Worm (Caenorhabditis elegans) whole organism, mixed stage, embryonic: ENCODE measurements around the gene pqn-80.

Experiments used
- M03D4.4 ChIP-seq: sonication (generic microtip); optimal IDR thresholded peaks from 2 replicates; lab custom pipeline; 2017; ENCODE audit warnings: mild to moderate bottlenecking, missing genetic modification characterization, missing compliant biosample characterization
- bed-3 ChIP-seq: fragments of 200-800 bp; sonication (Bioruptor generic); optimal IDR thresholded peaks from 3 replicates; lab custom pipeline; 2018; ENCODE audit warnings: mild to moderate bottlenecking, missing genetic modification characterization, moderate library complexity, missing compliant biosample characterization
- blmp-1 ChIP-seq: fragments of 150-350 bp; optimal IDR thresholded peaks from 2 replicates; lab custom pipeline; 2014; ENCODE audit warnings: missing biosample characterization, missing genetic modification characterization
- ceh-39 ChIP-seq: fragments of 150-350 bp; optimal IDR thresholded peaks from 2 replicates; lab custom pipeline; 2014; ENCODE audit warnings: missing biosample characterization, missing genetic modification characterization
- ceh-43 ChIP-seq: fragments of 200-800 bp; sonication (Bioruptor generic); optimal IDR thresholded peaks from 2 replicates; lab custom pipeline; 2018; ENCODE audit warnings: mild to moderate bottlenecking, missing genetic modification characterization, moderate library complexity, missing compliant biosample characterization
- ceh-83 ChIP-seq: fragments of 200-800 bp; sonication (Bioruptor generic); optimal IDR thresholded peaks from 2 replicates; lab custom pipeline; 2018; ENCODE audit warnings: mild to moderate bottlenecking, missing genetic modification characterization, missing compliant biosample characterization
- ces-1 ChIP-seq: fragments of 150-350 bp; optimal IDR thresholded peaks from 2 replicates; lab custom pipeline; 2014; ENCODE audit warnings: missing biosample characterization, missing genetic modification reagents, missing genetic modification characterization
- cnd-1 ChIP-seq: fragments of 200-800 bp; sonication (Bioruptor generic); optimal IDR thresholded peaks from 2 replicates; lab custom pipeline; 2018; ENCODE audit warnings: mild to moderate bottlenecking, missing genetic modification characterization, missing compliant biosample characterization
- drap-1 ChIP-seq: fragments of 200-800 bp; sonication (Bioruptor generic); optimal IDR thresholded peaks from 3 replicates; lab custom pipeline; 2018; ENCODE audit warnings: mild to moderate bottlenecking, missing genetic modification characterization, missing compliant biosample characterization
- elt-1 ChIP-seq: sonication (generic microtip); optimal IDR thresholded peaks from 2 replicates; lab custom pipeline; 2017; ENCODE audit warnings: missing genetic modification characterization, mild to moderate bottlenecking, missing compliant biosample characterization, antibody characterized with exemption, moderate library complexity, borderline replicate concordance; ENCODE audit not compliant: insufficient read depth
- elt-3 ChIP-seq: fragments of 150-350 bp; optimal IDR thresholded peaks from 2 replicates; lab custom pipeline; 2014; ENCODE audit warnings: missing biosample characterization, missing genetic modification characterization
- flh-1 ChIP-seq: fragments of 200-800 bp; sonication (Bioruptor generic); optimal IDR thresholded peaks from 2 replicates; lab custom pipeline; 2018; ENCODE audit warnings: mild to moderate bottlenecking, missing genetic modification characterization, moderate library complexity, missing compliant biosample characterization
- ham-2 ChIP-seq: fragments of 200-800 bp; sonication (Bioruptor generic); optimal IDR thresholded peaks from 2 replicates; lab custom pipeline; 2018; ENCODE audit warnings: mild to moderate bottlenecking, missing genetic modification characterization, missing compliant biosample characterization
- hlh-1 ChIP-seq: fragments of 150-350 bp; optimal IDR thresholded peaks from 2 replicates; lab custom pipeline; 2014; ENCODE audit warnings: missing biosample characterization, missing genetic modification reagents, missing genetic modification characterization
- lin-13 ChIP-seq: fragments of 150-350 bp; optimal IDR thresholded peaks from 2 replicates; lab custom pipeline; 2014; ENCODE audit warnings: missing biosample characterization, missing genetic modification characterization
- lin-32 ChIP-seq: fragments of 200-800 bp; sonication (Bioruptor generic); optimal IDR thresholded peaks from 2 replicates; lab custom pipeline; 2018; ENCODE audit warnings: mild to moderate bottlenecking, missing genetic modification characterization, missing compliant biosample characterization
- lsy-2 ChIP-seq: fragments of 150-350 bp; optimal IDR thresholded peaks from 2 replicates; lab custom pipeline; 2014; ENCODE audit warnings: missing biosample characterization, missing genetic modification characterization
- mab-5 ChIP-seq: fragments of 150-350 bp; optimal IDR thresholded peaks from 2 replicates; lab custom pipeline; 2014; ENCODE audit warnings: missing biosample characterization, missing genetic modification characterization
- mep-1 ChIP-seq: fragments of 150-350 bp; optimal IDR thresholded peaks from 2 replicates; lab custom pipeline; 2017; ENCODE audit warnings: missing biosample characterization, missing genetic modification reagents, missing genetic modification characterization, inconsistent platforms
- mls-2 ChIP-seq: sonication (generic microtip); optimal IDR thresholded peaks from 2 replicates; lab custom pipeline; 2016; ENCODE audit warnings: mild to moderate bottlenecking, missing genetic modification characterization, moderate library complexity, missing compliant biosample characterization
- nhr-12 ChIP-seq: fragments of 150-350 bp; optimal IDR thresholded peaks from 2 replicates; lab custom pipeline; 2014; ENCODE audit warnings: missing biosample characterization, missing genetic modification characterization
- nhr-2 ChIP-seq: fragments of 150-350 bp; optimal IDR thresholded peaks from 2 replicates; lab custom pipeline; 2014; ENCODE audit warnings: missing biosample characterization, missing genetic modification characterization
- nhr-237 ChIP-seq: fragments of 150-350 bp; optimal IDR thresholded peaks from 2 replicates; lab custom pipeline; 2014; ENCODE audit warnings: missing biosample characterization, missing genetic modification characterization
- nhr-28 ChIP-seq: fragments of 150-350 bp; optimal IDR thresholded peaks from 2 replicates; lab custom pipeline; 2014; ENCODE audit warnings: missing biosample characterization, missing genetic modification characterization
- nhr-76 ChIP-seq: sonication (generic microtip); optimal IDR thresholded peaks from 2 replicates; lab custom pipeline; 2017; ENCODE audit warnings: missing biosample characterization, missing genetic modification characterization
- pha-4 ChIP-seq: fragments of 150-350 bp; optimal IDR thresholded peaks from 2 replicates; lab custom pipeline; 2018; ENCODE audit warnings: missing biosample characterization, missing genetic modification reagents, missing genetic modification characterization
- sem-2 ChIP-seq: fragments of 200-800 bp; sonication (Bioruptor generic); optimal IDR thresholded peaks from 2 replicates; lab custom pipeline; 2018; ENCODE audit warnings: mild to moderate bottlenecking, missing genetic modification characterization, missing compliant biosample characterization
- snpc-4 ChIP-seq: fragments of 150-350 bp; optimal IDR thresholded peaks from 2 replicates; lab custom pipeline; 2014; ENCODE audit warnings: missing biosample characterization, missing genetic modification characterization
- sptf-1 ChIP-seq: sonication (generic microtip); optimal IDR thresholded peaks from 2 replicates; lab custom pipeline; 2017; ENCODE audit warnings: mild to moderate bottlenecking, missing genetic modification characterization, moderate library complexity, missing compliant biosample characterization
- tbx-8 ChIP-seq: fragments of 200-800 bp; sonication (Bioruptor generic); optimal IDR thresholded peaks from 2 replicates; lab custom pipeline; 2018; ENCODE audit warnings: mild to moderate bottlenecking, missing genetic modification characterization, moderate library complexity, missing compliant biosample characterization
- unc-120 ChIP-seq: sonication (generic microtip); optimal IDR thresholded peaks from 2 replicates; lab custom pipeline; 2017; ENCODE audit warnings: missing genetic modification characterization, missing compliant biosample characterization; ENCODE audit not compliant: poor library complexity, severe bottlenecking
- unc-39 ChIP-seq: fragments of 150-350 bp; optimal IDR thresholded peaks from 2 replicates; lab custom pipeline; 2014; ENCODE audit warnings: missing biosample characterization, missing genetic modification characterization
- unc-62 ChIP-seq: fragments of 150-350 bp; optimal IDR thresholded peaks from 2 replicates; lab custom pipeline; 2014; ENCODE audit warnings: missing biosample characterization, missing genetic modification reagents, missing genetic modification characterization
- zip-8 ChIP-seq: fragments of 150-350 bp; optimal IDR thresholded peaks from 2 replicates; lab custom pipeline; 2014; ENCODE audit warnings: missing biosample characterization, missing genetic modification characterization
- ztf-11 ChIP-seq: fragments of 150-350 bp; optimal IDR thresholded peaks from 2 replicates; lab custom pipeline; 2014; ENCODE audit warnings: missing biosample characterization, missing genetic modification characterization

Gene pqn-80

DNA sequence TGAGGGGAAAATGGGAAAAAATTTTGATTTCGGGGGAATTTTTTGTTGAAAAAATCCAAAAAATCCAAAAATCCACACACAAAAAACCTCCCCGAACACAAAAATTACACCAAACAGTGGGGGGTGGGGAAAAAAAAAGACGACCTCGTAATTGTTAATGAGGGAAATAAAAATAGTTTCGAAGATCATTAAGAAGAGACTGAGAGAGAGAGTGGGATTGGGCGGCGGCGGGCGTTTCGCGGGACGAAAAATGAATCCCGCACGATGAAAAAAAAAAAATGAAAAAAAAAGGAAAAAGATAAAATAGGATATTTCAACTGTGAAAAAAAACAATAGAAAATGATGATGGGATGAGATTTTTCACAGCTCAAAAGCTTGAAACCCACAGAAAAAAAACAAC, 26.7 kb upstream of the pqn-80 start, which contains the start of gene gldi-8:
gldi-8 (minus strand) TSS at position 58 of the 400 bp plus-strand sequence.
- TF ChIP-seq unc-39 (tag; lab: Kevin White, UChicago) (no peak), M03D4.4 (tag; lab: Kevin White, UChicago) (no peak), bed-3 (GFP tag; lab: Kevin White, UChicago) (no peak), blmp-1 (no peak), drap-1 (GFP tag; lab: Kevin White, UChicago) (no peak), unc-120 (tag; lab: Kevin White, UChicago) (no peak), ztf-11 (tag; lab: Kevin White, UChicago) (no peak), cnd-1 (tag; lab: Kevin White, UChicago) (no peak), ces-1 (GFP tag; lab: Kevin White, UChicago) (no peak), zip-8 (no peak), tbx-8 (GFP tag; lab: Kevin White, UChicago) (no peak)

DNA sequence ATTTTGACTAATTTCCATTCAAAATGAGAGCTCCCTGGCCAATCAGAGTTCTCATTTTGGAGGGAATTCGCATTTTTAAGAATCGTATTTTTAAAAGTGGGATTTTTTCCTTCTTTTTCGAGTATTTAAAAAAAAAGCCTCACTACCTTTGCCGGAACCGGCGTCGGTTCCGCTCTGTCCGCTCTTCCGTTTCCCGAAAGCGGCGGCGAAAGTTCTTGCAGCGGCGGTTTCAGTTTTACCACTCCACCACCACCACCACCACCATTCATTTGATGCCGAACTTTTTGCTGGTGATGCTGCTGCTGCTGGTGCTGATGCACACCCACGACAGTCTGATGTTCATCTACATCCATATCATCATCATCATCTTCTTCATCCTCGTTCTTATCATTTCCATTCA, 24.3 kb upstream of the pqn-80 start:
- TF ChIP-seq sem-2 (no peak), tbx-8 (GFP tag; lab: Kevin White, UChicago) (no peak), sptf-1 (tag; lab: Kevin White, UChicago) (peak; percentile 24), mab-5 (tag; lab: Kevin White, UChicago) (no peak)
- TF ChIP-seq, all 35 proteins: peak for 1

DNA sequence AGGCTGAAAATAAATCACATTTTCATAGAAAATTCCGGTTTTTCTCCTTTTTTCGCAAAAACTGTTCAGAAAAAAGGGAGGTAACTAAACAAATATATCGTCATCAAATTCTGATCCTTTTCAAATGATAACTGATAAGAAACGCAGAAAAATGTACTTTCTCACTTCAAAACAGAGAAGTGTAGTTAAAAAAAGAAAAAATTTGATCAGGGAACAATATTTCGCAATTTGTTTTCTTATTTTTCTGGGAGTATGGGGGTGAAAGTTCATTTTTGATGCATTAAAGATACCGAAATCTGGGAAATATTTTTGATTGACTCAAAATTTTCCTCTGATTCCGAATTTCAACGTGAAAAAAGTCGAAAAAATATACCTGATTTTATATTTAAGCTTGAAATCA, 20.2 kb upstream of the pqn-80 start:
- no peak for TF ChIP-seq flh-1 (GFP tag; lab: Kevin White, UChicago)
- TF ChIP-seq drap-1 (GFP tag; lab: Kevin White, UChicago) = no peak
- TF ChIP-seq ces-1 (GFP tag; lab: Kevin White, UChicago) = no peak
- no peak for TF ChIP-seq nhr-237 (tag; lab: Kevin White, UChicago)
- no peak for TF ChIP-seq sem-2
- no peak for TF ChIP-seq ztf-11 (tag; lab: Kevin White, UChicago)
- TF ChIP-seq ceh-43 (GFP tag; lab: Kevin White, UChicago) = no peak
- TF ChIP-seq ceh-83 (GFP tag; lab: Kevin White, UChicago) = no peak
- no peak for TF ChIP-seq snpc-4 (tag; lab: Kevin White, UChicago)
- no peak for TF ChIP-seq pha-4 (tag; lab: Kevin White, UChicago)
- no peak for TF ChIP-seq M03D4.4 (tag; lab: Kevin White, UChicago)
- no peak for TF ChIP-seq lsy-2 (tag; lab: Kevin White, UChicago)
- TF ChIP-seq mab-5 (tag; lab: Kevin White, UChicago) = no peak
- no peak for TF ChIP-seq nhr-12 (tag; lab: Kevin White, UChicago)
- TF ChIP-seq nhr-76 (tag; lab: Kevin White, UChicago) = no peak
- no peak for TF ChIP-seq hlh-1 (tag; lab: Kevin White, UChicago)
- no peak for TF ChIP-seq elt-3 (tag; lab: Kevin White, UChicago)
- TF ChIP-seq unc-62 (GFP tag; lab: Kevin White, UChicago) = no peak
- no peak for TF ChIP-seq zip-8
- TF ChIP-seq mep-1 (tag; lab: Kevin White, UChicago) = no peak

DNA sequence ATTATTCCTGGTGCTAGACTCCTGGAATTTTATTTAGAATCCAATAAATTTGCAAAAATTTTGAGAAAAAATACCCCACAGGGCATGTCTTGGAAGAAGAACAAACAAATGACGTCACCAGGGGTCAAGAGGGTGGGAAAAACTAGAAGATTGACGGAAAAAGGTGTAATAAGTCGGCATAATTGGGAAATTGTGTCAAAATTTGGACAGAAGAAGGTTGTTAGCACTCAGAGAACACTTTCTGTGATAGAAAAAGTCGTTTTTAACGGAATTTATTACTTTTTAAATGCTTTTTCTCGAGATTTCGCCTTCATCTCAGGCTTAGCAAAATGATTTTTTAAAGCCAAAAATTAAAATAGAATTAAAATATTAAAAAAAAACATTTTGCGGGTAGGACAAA, 19.1 kb upstream of the pqn-80 start:
- TF ChIP-seq nhr-12 (tag; lab: Kevin White, UChicago) (no peak), elt-3 (tag; lab: Kevin White, UChicago) (no peak), sptf-1 (tag; lab: Kevin White, UChicago) (no peak), blmp-1 (no peak), mep-1 (tag; lab: Kevin White, UChicago) (no peak), bed-3 (GFP tag; lab: Kevin White, UChicago) (no peak), mls-2 (tag; lab: Kevin White, UChicago) (no peak), pha-4 (tag; lab: Kevin White, UChicago) (no peak), flh-1 (GFP tag; lab: Kevin White, UChicago) (no peak), snpc-4 (tag; lab: Kevin White, UChicago) (no peak), tbx-8 (GFP tag; lab: Kevin White, UChicago) (no peak), unc-39 (tag; lab: Kevin White, UChicago) (no peak), nhr-2 (tag; lab: Kevin White, UChicago) (peak; percentile 68), hlh-1 (tag; lab: Kevin White, UChicago) (no peak), zip-8 (peak; percentile 21), M03D4.4 (tag; lab: Kevin White, UChicago) (no peak)

DNA sequence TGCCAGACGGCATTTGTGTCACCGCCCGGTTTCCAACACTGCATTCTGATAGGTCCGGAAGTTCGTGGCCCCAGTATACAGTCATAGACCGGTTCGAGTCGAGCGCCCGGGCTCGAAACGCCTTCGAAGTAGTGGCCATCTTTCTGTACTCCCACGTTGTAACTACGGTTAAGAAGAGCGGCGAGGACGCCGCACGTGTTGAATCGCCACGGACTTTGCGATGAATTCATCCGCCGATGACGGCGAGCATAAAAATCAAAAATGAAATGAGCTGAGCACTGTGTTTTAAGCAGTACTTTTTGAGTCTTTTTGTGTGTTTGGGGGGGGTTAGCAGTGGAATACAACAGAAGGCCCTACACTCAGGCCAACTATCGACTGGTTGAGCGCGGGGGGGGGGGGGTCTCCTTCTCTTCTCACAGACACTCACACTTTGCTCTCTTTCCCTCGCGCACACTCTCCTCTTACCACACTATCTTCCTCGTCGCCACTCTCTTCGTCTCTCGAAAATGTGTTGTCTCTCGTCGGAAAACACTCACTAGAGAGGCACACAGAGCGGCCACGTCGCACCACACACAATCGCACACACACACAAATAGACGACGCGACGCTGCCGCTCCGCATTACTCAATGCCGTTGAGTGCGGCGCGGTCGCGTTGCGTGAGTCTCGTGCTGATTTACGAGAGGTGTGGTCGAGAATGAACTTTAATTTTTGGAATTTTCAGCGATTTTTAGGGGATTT, 18.0 kb upstream of the pqn-80 start, which contains the start of gene epc-1:
epc-1 (minus strand) TSS at position 367 of the 739 bp plus-strand sequence.
- TF ChIP-seq blmp-1 (no peak), flh-1 (GFP tag; lab: Kevin White, UChicago) (no peak), lin-32 (GFP tag; lab: Kevin White, UChicago) (peak; percentile 26), lsy-2 (tag; lab: Kevin White, UChicago) (peak; percentile 67), ceh-43 (GFP tag; lab: Kevin White, UChicago) (no peak), nhr-12 (tag; lab: Kevin White, UChicago) (no peak), ceh-39 (tag; lab: Kevin White, UChicago) (peak; percentile 98), bed-3 (GFP tag; lab: Kevin White, UChicago) (peak; percentile 15), ham-2 (GFP tag; lab: Kevin White, UChicago) (peak; percentile 68), tbx-8 (GFP tag; lab: Kevin White, UChicago) (no peak), nhr-237 (tag; lab: Kevin White, UChicago) (peak; percentile 66), cnd-1 (tag; lab: Kevin White, UChicago) (peak; percentile 66), lin-13 (peak; percentile 94), ces-1 (GFP tag; lab: Kevin White, UChicago) (peak; percentile 63), sem-2 (no peak), unc-120 (tag; lab: Kevin White, UChicago) (peak; percentile 51), ceh-83 (GFP tag; lab: Kevin White, UChicago) (peak; percentile 67), elt-1 (tag; lab: Kevin White, UChicago) (no peak), nhr-28 (tag; lab: Kevin White, UChicago) (no peak), mab-5 (tag; lab: Kevin White, UChicago) (no peak), mep-1 (tag; lab: Kevin White, UChicago) (peak; percentile 67), pha-4 (tag; lab: Kevin White, UChicago) (peak; percentile 88), unc-39 (tag; lab: Kevin White, UChicago) (no peak), mls-2 (tag; lab: Kevin White, UChicago) (peak; percentile 90)
